Worm (Caenorhabditis elegans) whole organism, early embryonic: ENCODE results near the gene K09C8.9.

ENCODE experiments used
- B0310.2 ChIP-seq: sonication (generic microtip); optimal IDR thresholded peaks from 2 replicates; lab custom pipeline; 2016; ENCODE audit warnings: mild to moderate bottlenecking, missing genetic modification characterization, missing compliant biosample characterization
- F13C5.2 ChIP-seq: sonication (generic microtip); optimal IDR thresholded peaks from 2 replicates; lab custom pipeline; 2017; ENCODE audit warnings: mild to moderate bottlenecking, missing genetic modification characterization, inconsistent platforms, missing compliant biosample characterization
- aly-1 ChIP-seq: sonication (generic microtip); optimal IDR thresholded peaks from 2 replicates; lab custom pipeline; 2016; ENCODE audit warnings: missing genetic modification characterization, missing compliant biosample characterization
- ama-1 ChIP-seq: fragments of 150-350 bp; optimal IDR thresholded peaks from 2 replicates; lab custom pipeline; 2014
- ceh-13 ChIP-seq: fragments of 200-800 bp; sonication (Bioruptor generic); optimal IDR thresholded peaks from 2 replicates; lab custom pipeline; 2018; ENCODE audit warnings: mild to moderate bottlenecking, missing genetic modification characterization, missing compliant biosample characterization
- ceh-36 ChIP-seq: sonication (generic microtip); optimal IDR thresholded peaks from 2 replicates; lab custom pipeline; 2016; ENCODE audit warnings: missing genetic modification characterization, inconsistent platforms, missing compliant biosample characterization
- ets-7 ChIP-seq: sonication (generic microtip); optimal IDR thresholded peaks from 2 replicates; lab custom pipeline; 2016; ENCODE audit warnings: missing genotype, missing genetic modification characterization, missing compliant biosample characterization
- flt-1 ChIP-seq: fragments of 200-800 bp; sonication (Bioruptor generic); IDR thresholded peaks from 2 replicates; pipeline ENCODE4 v1.3.6; 2022; ENCODE audit warnings: missing genetic modification characterization, missing compliant biosample characterization
- hmbx-1 ChIP-seq: sonication (generic microtip); optimal IDR thresholded peaks from 2 replicates; lab custom pipeline; 2016; ENCODE audit warnings: mild to moderate bottlenecking, missing genetic modification characterization, missing compliant biosample characterization
- hmg-4 ChIP-seq: fragments of 200-800 bp; sonication (Bioruptor generic); optimal IDR thresholded peaks from 2 replicates; lab custom pipeline; 2018; ENCODE audit warnings: mild to moderate bottlenecking, missing genetic modification characterization, missing compliant biosample characterization
- hnd-1 ChIP-seq: sonication (generic microtip); optimal IDR thresholded peaks from 2 replicates; lab custom pipeline; 2016; ENCODE audit warnings: missing genetic modification characterization, missing compliant biosample characterization
- pes-1 ChIP-seq: fragments of 200-800 bp; sonication (Bioruptor generic); IDR thresholded peaks from 2 replicates; pipeline ENCODE4 v1.3.6; 2022; ENCODE audit warnings: missing genetic modification reagents, missing genetic modification characterization, missing compliant biosample characterization
- scrt-1 ChIP-seq: fragments of 200-800 bp; sonication (Bioruptor generic); IDR thresholded peaks from 2 replicates; pipeline ENCODE4 v1.3.6; 2022; ENCODE audit warnings: missing genetic modification characterization, missing compliant biosample characterization
- sea-1 ChIP-seq: fragments of 200-800 bp; sonication (Bioruptor generic); conservative IDR thresholded peaks from 2 replicates; pipeline ENCODE4 v1.3.6; 2022; ENCODE audit warnings: missing genetic modification characterization, missing compliant biosample characterization
- tbx-11 ChIP-seq: fragments of 200-800 bp; sonication (Bioruptor generic); IDR thresholded peaks from 2 replicates; pipeline ENCODE4 v1.3.6; 2022; ENCODE audit warnings: missing genetic modification characterization, missing compliant biosample characterization
- tbx-37 ChIP-seq: fragments of 200-800 bp; sonication (Bioruptor generic); conservative IDR thresholded peaks from 2 replicates; pipeline ENCODE4 v1.3.6; 2022; ENCODE audit warnings: missing genetic modification reagents, missing genetic modification characterization, missing compliant biosample characterization
- tra-4 ChIP-seq: sonication (generic microtip); optimal IDR thresholded peaks from 2 replicates; lab custom pipeline; 2017; ENCODE audit warnings: missing genetic modification characterization, missing compliant biosample characterization

Gene K09C8.9

ce11 chrX:10956972-10957678, 10.5 kb downstream of the K09C8.9 start:
- TF ChIP-seq tbx-11 (no peak), flt-1 (no peak), B0310.2 (no peak), scrt-1 (no peak), pes-1 (GFP tag; lab: Robert Waterston, UW) (no peak), ets-7 (tag; lab: Kevin White, UChicago) (no peak), aly-1 (tag; lab: Kevin White, UChicago) (no peak), ceh-13 (GFP tag; lab: Kevin White, UChicago) (no peak), ama-1 (no peak), tbx-37 (GFP tag; lab: Robert Waterston, UW) (no peak), hmbx-1 (tag; lab: Kevin White, UChicago) (no peak), tra-4 (tag; lab: Kevin White, UChicago) (no peak), ceh-36 (no peak), F13C5.2 (tag; lab: Kevin White, UChicago) (no peak), sea-1 (GFP tag; lab: Robert Waterston, UW) (no peak), hnd-1 (tag; lab: Kevin White, UChicago) (no peak), hmg-4 (no peak)

DNA sequence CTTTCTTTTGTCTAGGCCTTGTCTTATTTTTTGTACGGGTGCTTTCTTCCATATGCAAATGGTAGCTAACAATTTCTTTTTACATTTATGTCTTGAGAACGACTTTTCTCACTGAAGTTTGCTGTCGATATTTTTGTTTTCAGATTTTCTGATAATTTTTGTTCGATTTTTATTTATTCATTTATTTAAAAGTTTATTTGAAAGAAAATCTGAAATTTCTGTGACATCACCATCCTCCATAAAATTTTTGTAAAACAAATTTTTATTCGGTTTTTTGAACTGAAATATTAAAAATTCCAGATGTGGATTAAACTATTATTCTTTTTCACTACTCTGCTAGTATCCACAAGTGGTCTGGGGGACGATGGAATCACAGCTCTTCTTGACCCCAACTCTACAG, 13.8 kb downstream of the K09C8.9 start, which contains the start of gene pbo-4:
pbo-4 (plus strand) TSS at position 301 of the 400 bp plus-strand sequence.
- TF ChIP-seq hmg-4 (no peak), ama-1 (no peak), ets-7 (tag; lab: Kevin White, UChicago) (no peak)

DNA sequence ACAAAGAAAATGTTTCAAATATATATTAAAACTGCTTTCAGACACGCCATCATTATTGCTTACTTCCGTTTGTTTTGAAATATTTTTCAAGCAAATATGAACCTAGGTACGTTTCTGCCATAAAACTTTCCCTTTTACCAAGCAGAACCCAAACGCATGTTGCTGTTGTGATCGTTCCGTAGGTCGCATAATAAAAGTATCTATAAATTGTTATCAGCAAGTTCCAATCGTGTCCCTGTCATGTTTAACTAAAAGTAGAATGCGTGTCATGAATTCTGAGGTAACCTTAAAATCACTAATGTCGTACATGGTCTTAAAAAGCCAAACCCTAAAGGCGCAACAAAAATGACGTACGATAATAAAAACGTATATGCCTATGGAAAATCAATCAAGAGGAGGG, 15.7 kb downstream of the K09C8.9 start:
- TF ChIP-seq ets-7 (tag; lab: Kevin White, UChicago), result no peak

- TF ChIP-seq F13C5.2 (tag; lab: Kevin White, UChicago) (no peak), sea-1 (GFP tag; lab: Robert Waterston, UW) (no peak), tra-4 (tag; lab: Kevin White, UChicago) (no peak), B0310.2 (no peak), tbx-11 (no peak), tbx-37 (GFP tag; lab: Robert Waterston, UW) (no peak), ama-1 (no peak), hnd-1 (tag; lab: Kevin White, UChicago) (no peak), hmg-4 (no peak), scrt-1 (no peak), ceh-13 (GFP tag; lab: Kevin White, UChicago) (no peak), ceh-36 (no peak), pes-1 (GFP tag; lab: Robert Waterston, UW) (no peak)
Measured at ce11 chrX:10951168-10951567, 16.4 kb downstream of the K09C8.9 start, which contains the start of gene K09C8.7. K09C8.7 (minus strand) TSS chrX:10951393.

DNA sequence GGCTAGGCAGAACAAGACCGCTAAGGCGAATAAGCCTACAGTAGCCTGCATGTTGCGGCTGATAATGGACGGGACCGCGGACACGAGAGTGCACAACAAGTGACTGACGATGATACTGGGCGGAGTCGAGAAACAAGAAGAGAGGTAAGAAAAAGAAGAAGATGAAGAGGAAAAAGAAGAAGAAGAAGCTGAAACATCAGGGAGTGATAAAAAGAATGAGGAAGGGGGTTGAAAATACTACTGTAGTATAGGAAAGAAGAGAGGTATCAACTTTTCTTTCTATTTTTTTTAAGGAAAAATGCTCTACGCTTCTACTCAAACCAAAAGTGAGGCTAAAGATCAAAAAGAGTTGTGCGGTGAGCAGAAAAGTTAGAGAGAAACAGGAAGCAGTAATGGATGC, 18.7 kb downstream of the K09C8.9 start, which contains the start of gene T21B6.3:
T21B6.3 (minus strand) TSS at position 101 of the 400 bp plus-strand sequence.
- TF ChIP-seq ets-7 (tag; lab: Kevin White, UChicago) (no peak), F13C5.2 (tag; lab: Kevin White, UChicago) (no peak), hmbx-1 (tag; lab: Kevin White, UChicago) (no peak), ama-1 (no peak), flt-1 (no peak), hmg-4 (no peak), B0310.2 (no peak), hnd-1 (tag; lab: Kevin White, UChicago) (no peak), sea-1 (GFP tag; lab: Robert Waterston, UW) (no peak), aly-1 (tag; lab: Kevin White, UChicago) (no peak), ceh-13 (GFP tag; lab: Kevin White, UChicago) (no peak), tra-4 (tag; lab: Kevin White, UChicago) (no peak)

DNA sequence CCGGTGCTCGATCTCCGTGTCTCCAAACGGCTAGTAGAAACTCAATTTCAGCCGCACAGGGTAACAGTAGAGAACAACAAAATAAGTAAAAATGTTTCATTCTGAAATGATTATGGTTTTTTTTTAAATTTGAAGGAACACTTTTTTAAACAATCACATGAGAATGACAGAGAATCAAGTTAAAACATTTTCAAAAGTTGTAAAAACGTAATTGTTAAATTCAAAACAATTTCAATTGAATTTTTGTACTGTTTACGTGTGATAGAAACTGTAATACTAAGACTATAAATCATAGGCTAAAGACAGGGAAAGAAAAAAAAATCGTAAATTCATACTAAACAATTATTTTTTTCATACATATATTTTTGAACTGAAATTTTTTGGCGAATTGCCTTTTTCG, 26.3 kb downstream of the K09C8.9 start, which contains the start of gene pho-7:
pho-7 (minus strand) TSS at position 101 of the 400 bp plus-strand sequence.
- TF ChIP-seq F13C5.2 (tag; lab: Kevin White, UChicago) (no peak), tbx-37 (GFP tag; lab: Robert Waterston, UW) (no peak), sea-1 (GFP tag; lab: Robert Waterston, UW) (no peak), ets-7 (tag; lab: Kevin White, UChicago) (no peak), pes-1 (GFP tag; lab: Robert Waterston, UW) (no peak), tra-4 (tag; lab: Kevin White, UChicago) (no peak), ama-1 (no peak), hmg-4 (no peak), B0310.2 (no peak), scrt-1 (no peak), aly-1 (tag; lab: Kevin White, UChicago) (no peak), ceh-36 (no peak), hnd-1 (tag; lab: Kevin White, UChicago) (no peak)

ce11 chrX:10933308-10934014, 34.1 kb downstream of the K09C8.9 start:
- TF ChIP-seq ceh-36 (no peak), tbx-11 (no peak), ama-1 (no peak), ceh-13 (GFP tag; lab: Kevin White, UChicago) (no peak), flt-1 (no peak), F13C5.2 (tag; lab: Kevin White, UChicago) (no peak), pes-1 (GFP tag; lab: Robert Waterston, UW) (no peak), hnd-1 (tag; lab: Kevin White, UChicago) (no peak), scrt-1 (no peak), tra-4 (tag; lab: Kevin White, UChicago) (no peak), sea-1 (GFP tag; lab: Robert Waterston, UW) (no peak), tbx-37 (GFP tag; lab: Robert Waterston, UW) (no peak), hmg-4 (no peak), aly-1 (tag; lab: Kevin White, UChicago) (no peak), ets-7 (tag; lab: Kevin White, UChicago) (no peak), B0310.2 (no peak), hmbx-1 (tag; lab: Kevin White, UChicago) (no peak)
